Worm (Caenorhabditis elegans): ENCODE measurements around the gene cdh-8.

- TF ChIP-seq xnd-1 (tag; optimal IDR thresholded peaks at IDR 0.05) (no peak), ztf-22 (GFP tag; optimal IDR thresholded peaks at IDR 0.05) (peak; percentile 28), Y53G8AR.9 (GFP tag; conservative IDR thresholded peaks at IDR 0.05) (peak; percentile 88), sea-2 (GFP tag; IDR thresholded peaks at IDR 0.05) (no peak), ama-1 (optimal IDR thresholded peaks at IDR 0.05) (no peak), ama-1 (GFP tag; optimal IDR thresholded peaks at IDR 0.05) (no peak), egrh-3 (GFP tag; IDR thresholded peaks at IDR 0.05) (peak; percentile 86), ceh-58 (GFP tag; IDR thresholded peaks at IDR 0.05) (no peak), dpl-1 (GFP tag; optimal IDR thresholded peaks at IDR 0.05) (peak; percentile 46), efl-1 (GFP tag; optimal IDR thresholded peaks at IDR 0.05) (peak; percentile 34), ceh-27 (GFP tag; optimal IDR thresholded peaks at IDR 0.05) (peak; percentile 93), dox-1 (GFP tag; IDR thresholded peaks at IDR 0.05) (peak; percentile 97)
Observed at ce11 chrIV:390279-390678, 50.7 kb downstream of the cdh-8 start, which contains the start of the genes ears-2 and uncp-18.

Data from whole organism, young adult.